Worm (Caenorhabditis elegans) whole organism, late embryonic: Measurements from ENCODE around the gene folr-1.

ENCODE experiments used
- C08G9.2 ChIP-seq: sonication (generic microtip); optimal IDR thresholded peaks from 2 replicates; lab custom pipeline; 2016; ENCODE audit warnings: mild to moderate bottlenecking, missing genetic modification characterization, moderate library complexity, missing compliant biosample characterization
- C38D4.7 ChIP-seq: fragments of 200-800 bp; sonication (Bioruptor generic); optimal IDR thresholded peaks from 2 replicates; lab custom pipeline; 2018; ENCODE audit warnings: mild to moderate bottlenecking, missing genetic modification characterization, moderate library complexity, missing compliant biosample characterization
- K09A11.1 ChIP-seq: sonication (generic microtip); optimal IDR thresholded peaks from 2 replicates; lab custom pipeline; 2017; ENCODE audit warnings: antibody characterized with exemption, mild to moderate bottlenecking, missing genetic modification characterization, missing compliant biosample characterization; ENCODE audit not compliant: insufficient read depth
- Y22D7AL.16 ChIP-seq: sonication (generic microtip); optimal IDR thresholded peaks from 2 replicates; lab custom pipeline; 2016; ENCODE audit warnings: missing genetic modification characterization, missing compliant biosample characterization
- ceh-14 ChIP-seq: sonication (generic microtip); optimal IDR thresholded peaks from 2 replicates; lab custom pipeline; 2016; ENCODE audit warnings: missing genotype, missing genetic modification characterization, missing compliant biosample characterization
- ceh-19 ChIP-seq: fragments of 200-800 bp; sonication (Bioruptor generic); optimal IDR thresholded peaks from 2 replicates; lab custom pipeline; 2018; ENCODE audit warnings: mild to moderate bottlenecking, missing genetic modification characterization, missing compliant biosample characterization
- ceh-31 ChIP-seq: sonication (generic microtip); optimal IDR thresholded peaks from 2 replicates; lab custom pipeline; 2016; ENCODE audit warnings: missing genetic modification characterization, missing compliant biosample characterization
- ceh-48 ChIP-seq: sonication (generic microtip); optimal IDR thresholded peaks from 2 replicates; lab custom pipeline; 2016; ENCODE audit warnings: missing genetic modification characterization, inconsistent platforms, missing compliant biosample characterization
- ceh-9 ChIP-seq: sonication (generic microtip); optimal IDR thresholded peaks from 2 replicates; lab custom pipeline; 2016; ENCODE audit warnings: mild to moderate bottlenecking, missing genetic modification characterization, inconsistent platforms, missing compliant biosample characterization
- che-1 ChIP-seq: sonication (generic microtip); optimal IDR thresholded peaks from 2 replicates; lab custom pipeline; 2016; ENCODE audit warnings: mild to moderate bottlenecking, missing genetic modification characterization, missing compliant biosample characterization
- dve-1 ChIP-seq: sonication (generic microtip); optimal IDR thresholded peaks from 2 replicates; lab custom pipeline; 2017; ENCODE audit warnings: antibody characterized with exemption, mild to moderate bottlenecking, missing genetic modification characterization, missing compliant biosample characterization
- elt-2 ChIP-seq: sonication (generic microtip); optimal IDR thresholded peaks from 2 replicates; lab custom pipeline; 2016; ENCODE audit warnings: missing genetic modification reagents, missing genetic modification characterization, missing compliant biosample characterization
- elt-4 ChIP-seq: sonication (generic microtip); optimal IDR thresholded peaks from 2 replicates; lab custom pipeline; 2016; ENCODE audit warnings: missing genetic modification characterization, missing compliant biosample characterization
- ets-4 ChIP-seq: sonication (generic microtip); optimal IDR thresholded peaks from 2 replicates; lab custom pipeline; 2016; ENCODE audit warnings: missing genetic modification characterization, missing compliant biosample characterization
- fkh-10 ChIP-seq: fragments of 150-350 bp; optimal IDR thresholded peaks from 2 replicates; lab custom pipeline; 2014; ENCODE audit warnings: missing biosample characterization, missing genetic modification reagents, missing genetic modification characterization
- gmeb-2 ChIP-seq: sonication (generic microtip); optimal IDR thresholded peaks from 2 replicates; lab custom pipeline; 2016; ENCODE audit warnings: missing genetic modification characterization, inconsistent platforms, missing compliant biosample characterization
- hlh-13 ChIP-seq: fragments of 200-800 bp; sonication (Bioruptor generic); optimal IDR thresholded peaks from 2 replicates; lab custom pipeline; 2018; ENCODE audit warnings: mild to moderate bottlenecking, missing genetic modification characterization, missing compliant biosample characterization
- hlh-15 ChIP-seq: sonication (generic microtip); optimal IDR thresholded peaks from 2 replicates; lab custom pipeline; 2016; ENCODE audit warnings: missing genetic modification characterization, missing compliant biosample characterization
- hlh-30 ChIP-seq: sonication (generic microtip); optimal IDR thresholded peaks from 2 replicates; lab custom pipeline; 2017; ENCODE audit warnings: antibody characterized with exemption, missing genetic modification characterization, missing compliant biosample characterization; ENCODE audit not compliant: insufficient read depth
- hlh-6 ChIP-seq: sonication (generic microtip); optimal IDR thresholded peaks from 2 replicates; lab custom pipeline; 2016; ENCODE audit warnings: missing genotype, missing genetic modification characterization, missing compliant biosample characterization
- hlh-8 ChIP-seq: sonication (generic microtip); optimal IDR thresholded peaks from 2 replicates; lab custom pipeline; 2016; ENCODE audit warnings: missing genotype, missing genetic modification characterization, missing compliant biosample characterization
- madf-2 ChIP-seq: sonication (generic microtip); optimal IDR thresholded peaks from 2 replicates; lab custom pipeline; 2017; ENCODE audit warnings: missing genetic modification characterization, missing compliant biosample characterization
- nhr-232 ChIP-seq: sonication (generic microtip); optimal IDR thresholded peaks from 2 replicates; lab custom pipeline; 2016; ENCODE audit warnings: missing genetic modification characterization, missing compliant biosample characterization
- npax-4 ChIP-seq: sonication (generic microtip); optimal IDR thresholded peaks from 2 replicates; lab custom pipeline; 2016; ENCODE audit warnings: missing genetic modification characterization, missing compliant biosample characterization
- pax-1 ChIP-seq: fragments of 150-350 bp; optimal IDR thresholded peaks from 2 replicates; lab custom pipeline; 2014; ENCODE audit warnings: missing biosample characterization, missing genetic modification characterization
- pha-4 ChIP-seq: fragments of 150-350 bp; optimal IDR thresholded peaks from 2 replicates; lab custom pipeline; 2018; ENCODE audit warnings: missing biosample characterization, missing genetic modification reagents, missing genetic modification characterization
- pqm-1 ChIP-seq: sonication (generic microtip); optimal IDR thresholded peaks from 2 replicates; lab custom pipeline; 2016; ENCODE audit warnings: missing genetic modification characterization, missing compliant biosample characterization
- ref-2 ChIP-seq: sonication (generic microtip); optimal IDR thresholded peaks from 2 replicates; lab custom pipeline; 2016; ENCODE audit warnings: missing genetic modification characterization, missing compliant biosample characterization
- sdc-2 ChIP-seq: sonication (generic microtip); optimal IDR thresholded peaks from 2 replicates; lab custom pipeline; 2016; ENCODE audit warnings: missing genotype, missing genetic modification characterization, missing compliant biosample characterization
- sox-2 ChIP-seq: fragments of 200-800 bp; sonication (Bioruptor generic); IDR thresholded peaks from 2 replicates; pipeline ENCODE4 v1.3.6; 2022; ENCODE audit warnings: missing genetic modification reagents, missing genetic modification characterization, missing compliant biosample characterization
- sox-4 ChIP-seq: sonication (generic microtip); optimal IDR thresholded peaks from 2 replicates; lab custom pipeline; 2017; ENCODE audit warnings: mild to moderate bottlenecking, missing genetic modification characterization, inconsistent platforms, missing compliant biosample characterization
- syd-9 ChIP-seq: sonication (generic microtip); optimal IDR thresholded peaks from 2 replicates; lab custom pipeline; 2016; ENCODE audit warnings: mild to moderate bottlenecking, missing genetic modification characterization, moderate library complexity, missing compliant biosample characterization
- tbx-2 ChIP-seq: sonication (generic microtip); optimal IDR thresholded peaks from 2 replicates; lab custom pipeline; 2016; ENCODE audit warnings: missing genetic modification characterization, missing compliant biosample characterization
- tbx-7 ChIP-seq: sonication (generic microtip); optimal IDR thresholded peaks from 2 replicates; lab custom pipeline; 2016; ENCODE audit warnings: missing genotype, missing genetic modification characterization, missing compliant biosample characterization
- unc-42 ChIP-seq: sonication (generic microtip); optimal IDR thresholded peaks from 2 replicates; lab custom pipeline; 2016; ENCODE audit warnings: missing genotype, missing genetic modification characterization, missing compliant biosample characterization
- unc-86 ChIP-seq: sonication (generic microtip); optimal IDR thresholded peaks from 2 replicates; lab custom pipeline; 2016; ENCODE audit warnings: missing genetic modification characterization, missing compliant biosample characterization
- ztf-16 ChIP-seq: sonication (generic microtip); optimal IDR thresholded peaks from 2 replicates; lab custom pipeline; 2017; ENCODE audit warnings: missing genetic modification characterization, missing compliant biosample characterization

folr-1 gene

DNA sequence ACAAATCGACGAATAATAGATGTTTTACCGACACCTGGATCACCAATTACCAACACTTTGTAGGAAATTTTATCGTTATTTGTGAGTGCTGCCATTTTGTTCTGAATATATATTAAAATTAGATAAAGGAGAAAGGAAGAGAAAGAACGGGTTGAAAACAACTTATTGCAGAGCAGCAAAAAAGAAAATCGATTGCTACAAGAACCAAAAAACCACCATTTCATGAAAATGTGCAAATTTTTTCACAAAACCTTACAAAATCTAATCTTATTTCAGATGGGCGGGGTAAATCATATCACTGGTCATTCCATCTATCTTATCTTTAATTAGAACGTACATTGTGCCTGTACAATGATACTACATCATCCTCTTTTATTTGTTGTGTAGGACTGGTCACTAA, 37.0 kb upstream of the folr-1 start, which contains the start of gene glo-1:
TSS of gene glo-1 (minus strand) at position 101 of the 400 bp plus-strand sequence.
- TF ChIP-seq K09A11.1 (tag; lab: Kevin White, UChicago) (no peak), hlh-13 (GFP tag; lab: Kevin White, UChicago) (no peak), pqm-1 (tag; lab: Kevin White, UChicago) (no peak), hlh-6 (tag; lab: Kevin White, UChicago) (no peak), pax-1 (tag; lab: Kevin White, UChicago) (no peak), unc-86 (tag; lab: Kevin White, UChicago) (no peak), unc-42 (no peak), ets-4 (tag; lab: Kevin White, UChicago) (no peak), che-1 (tag; lab: Kevin White, UChicago) (no peak), ztf-16 (no peak), ceh-19 (GFP tag; lab: Kevin White, UChicago) (no peak), hlh-30 (tag; lab: Kevin White, UChicago) (no peak), sox-2 (GFP tag; lab: Robert Waterston, UW) (no peak), C38D4.7 (GFP tag; lab: Kevin White, UChicago) (no peak), elt-4 (tag; lab: Kevin White, UChicago) (no peak), nhr-232 (no peak), dve-1 (tag; lab: Kevin White, UChicago) (no peak)

DNA sequence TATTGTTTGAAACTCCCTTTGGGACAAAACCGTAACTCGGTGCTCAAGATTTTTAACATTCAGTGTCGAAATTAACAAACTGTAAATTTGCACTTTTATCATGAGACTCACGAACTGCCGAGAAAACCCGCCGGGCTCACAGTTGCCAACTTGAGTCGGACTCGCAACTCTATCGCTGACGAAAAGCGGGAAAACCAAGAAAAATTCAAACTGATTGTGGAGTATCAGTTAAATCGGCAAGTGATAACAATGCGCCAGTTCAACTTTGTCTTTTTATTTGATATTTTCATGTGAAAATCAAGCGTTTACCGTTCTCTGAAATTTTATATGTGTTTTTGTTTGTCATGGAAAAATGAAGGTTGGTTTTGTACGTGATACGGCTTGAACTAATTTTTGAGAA, 36.5 kb upstream of the folr-1 start:
- no peak for TF ChIP-seq tbx-7 (tag; lab: Kevin White, UChicago)
- no peak for TF ChIP-seq ref-2 (tag; lab: Kevin White, UChicago)
- no peak for TF ChIP-seq syd-9 (tag; lab: Kevin White, UChicago)
- no peak for TF ChIP-seq nhr-232
- TF ChIP-seq fkh-10: no peak
- TF ChIP-seq, all 69 proteins: peak for 0

DNA sequence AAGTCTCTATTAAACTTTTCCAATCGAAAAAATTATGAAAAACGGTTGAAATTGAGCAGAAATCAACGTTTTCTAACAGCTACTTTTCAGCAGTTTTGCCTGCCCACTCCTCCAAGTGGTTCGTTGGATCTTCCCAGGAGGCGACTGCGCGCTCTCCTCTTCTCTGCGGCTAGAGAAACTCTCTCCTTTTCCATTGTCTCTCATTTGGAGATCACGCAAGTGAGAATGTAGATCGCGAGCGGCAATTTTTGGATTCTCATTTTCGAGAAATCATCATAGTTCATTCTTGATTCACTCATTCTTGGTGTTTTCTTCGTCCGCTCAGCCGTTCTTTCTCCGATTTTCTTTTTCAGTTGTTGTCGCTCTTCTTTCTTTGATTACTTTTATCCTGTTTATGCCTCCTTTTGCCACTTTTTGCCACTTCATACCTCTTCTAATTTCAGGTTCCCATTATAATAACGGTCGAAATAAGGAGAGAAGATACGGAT, 35.2 kb upstream of the folr-1 start, which contains the start of gene mrp-4:
TSS of gene mrp-4 (plus strand) at position 438 of the 488 bp plus-strand sequence.
- TF ChIP-seq elt-2 (tag; lab: Kevin White, UChicago): no peak
- no peak for TF ChIP-seq ceh-48 (tag; lab: Kevin White, UChicago)

DNA sequence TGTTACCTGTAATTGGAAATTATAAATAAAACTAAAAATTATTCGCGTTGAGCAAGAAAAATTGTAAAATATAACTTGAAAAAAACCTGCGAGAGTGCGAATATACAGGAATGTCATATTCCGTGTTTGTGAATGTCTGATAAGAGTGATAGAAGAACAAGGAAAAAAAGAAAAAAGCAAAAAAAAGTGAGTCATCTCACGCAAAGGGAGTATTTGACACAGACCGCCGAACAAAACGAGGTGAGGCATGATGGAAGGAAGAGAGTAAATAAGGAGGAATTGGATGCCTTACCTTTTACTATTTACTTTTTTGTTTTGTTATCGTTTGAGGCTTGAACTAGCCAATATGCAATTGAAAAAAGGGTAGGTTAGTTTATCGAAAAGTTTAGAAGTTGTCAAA, 26.8 kb upstream of the folr-1 start, which contains the start of gene F21G4.1:
TSS of gene F21G4.1 (minus strand) at position 6 of the 400 bp plus-strand sequence.
- TF ChIP-seq tbx-2 (tag; lab: Kevin White, UChicago) (no peak), sdc-2 (tag; lab: Kevin White, UChicago) (no peak), dve-1 (tag; lab: Kevin White, UChicago) (no peak), ceh-14 (tag; lab: Kevin White, UChicago) (no peak), hlh-8 (tag; lab: Kevin White, UChicago) (no peak), unc-42 (no peak), pha-4 (tag; lab: Kevin White, UChicago) (no peak), ceh-9 (tag; lab: Kevin White, UChicago) (no peak), hlh-15 (tag; lab: Kevin White, UChicago) (no peak), Y22D7AL.16 (no peak), ceh-19 (GFP tag; lab: Kevin White, UChicago) (no peak), pax-1 (tag; lab: Kevin White, UChicago) (no peak), sox-4 (no peak), ceh-31 (tag; lab: Kevin White, UChicago) (no peak), madf-2 (tag; lab: Kevin White, UChicago) (no peak), gmeb-2 (tag; lab: Kevin White, UChicago) (no peak), C08G9.2 (tag; lab: Kevin White, UChicago) (no peak), K09A11.1 (tag; lab: Kevin White, UChicago) (no peak), npax-4 (tag; lab: Kevin White, UChicago) (no peak)
